Fruit fly (Drosophila melanogaster): Measurements from ENCODE around the gene Nelf-E.
A peak's percentile ranks its signal among the peaks of the same experiment; 100 is the strongest.

Nelf-E gene

dm6 chr3L:8550836-8551235 lies 49.8 kb downstream of the Nelf-E start:
- TF ChIP-seq ey (GFP tag; optimal IDR thresholded peaks at IDR 0.05), result no peak
- no peak for TF ChIP-seq Jra (GFP tag; optimal IDR thresholded peaks at IDR 0.05)
- no peak for TF ChIP-seq sv (GFP tag; optimal IDR thresholded peaks at IDR 0.05)
- no peak for TF ChIP-seq Rel (GFP tag; optimal IDR thresholded peaks at IDR 0.05)
- TF ChIP-seq Rel (tag; optimal IDR thresholded peaks at IDR 0.05), result peak; percentile 32
- no peak for TF ChIP-seq lola (GFP tag; optimal IDR thresholded peaks at IDR 0.05)
